Fruit fly (Drosophila melanogaster): ENCODE data around the gene eIF3i.

eIF3i gene

DNA sequence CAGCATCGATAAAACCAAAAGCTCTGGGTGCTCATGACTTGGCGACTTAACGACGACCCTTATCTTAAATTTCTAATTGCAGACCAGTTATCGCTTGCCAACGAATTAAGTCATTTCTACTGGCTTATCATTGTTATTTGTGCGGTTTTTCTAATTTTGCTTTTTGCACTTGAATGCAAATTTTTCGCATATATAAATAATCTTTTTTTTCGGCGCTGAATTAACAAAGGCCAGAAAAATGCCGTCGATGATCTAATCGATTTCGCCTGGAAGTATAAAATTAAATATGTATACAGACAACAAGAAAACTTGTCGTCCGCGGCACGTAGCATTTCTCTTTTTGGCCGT lies 34.0 kb upstream of the eIF3i start:
- no peak for TF ChIP-seq CG13204 (GFP tag; optimal IDR thresholded peaks at IDR 0.05)
- TF ChIP-seq CG10348 (GFP tag; IDR thresholded peaks at IDR 0.05): no peak
- no peak for TF ChIP-seq Ets98B (GFP tag; IDR thresholded peaks at IDR 0.05)
- no peak for TF ChIP-seq CG8159 (tag; optimal IDR thresholded peaks at IDR 0.05)
- no peak for TF ChIP-seq CG12605 (GFP tag; IDR thresholded peaks at IDR 0.05)

DNA sequence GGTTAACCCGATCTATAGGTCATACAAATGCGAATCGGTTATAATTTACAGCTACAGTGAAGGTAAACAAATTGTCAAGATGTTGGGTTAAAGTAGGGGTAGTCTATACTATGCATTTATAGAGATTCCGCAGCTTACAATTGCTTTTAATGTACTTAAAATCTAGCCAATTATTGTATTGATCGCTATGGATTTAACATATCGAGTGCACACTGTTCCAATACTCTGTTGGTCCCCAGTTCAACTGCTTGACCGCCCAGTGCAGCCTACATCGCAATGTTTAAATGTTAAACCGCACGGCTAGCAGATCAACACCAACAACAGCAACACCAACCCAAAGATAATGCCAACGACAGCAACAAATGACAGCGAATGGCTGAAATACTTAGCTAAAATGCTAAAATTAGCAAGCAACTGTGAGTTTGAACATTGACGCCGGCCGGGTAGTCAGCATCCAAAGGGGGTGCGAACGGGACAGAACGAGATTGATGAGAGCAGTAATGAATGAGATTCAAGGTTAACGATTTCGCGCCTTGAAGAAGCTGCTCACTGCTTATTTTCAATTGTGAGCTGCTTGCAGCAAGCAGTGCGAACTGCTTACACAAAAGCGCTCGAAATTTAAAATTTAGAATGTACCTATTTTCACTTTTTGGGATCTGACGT lies 33.5 kb upstream of the eIF3i start:
- TF ChIP-seq CG10348 (GFP tag; IDR thresholded peaks at IDR 0.05): peak; percentile 42
- no peak for TF ChIP-seq CG8159 (tag; optimal IDR thresholded peaks at IDR 0.05)
- TF ChIP-seq fd96Ca (GFP tag; IDR thresholded peaks at IDR 0.05): peak; percentile 60; the same call in 2 of the 3 replicates
- TF ChIP-seq Snoo (tag; optimal IDR thresholded peaks at IDR 0.05): no peak
- peak; percentile 33; the same call in 1 of the 2 replicates for TF ChIP-seq CG32121 (GFP tag; IDR thresholded peaks at IDR 0.05)
- TF ChIP-seq CG12605 (GFP tag; IDR thresholded peaks at IDR 0.05): no peak
- TF ChIP-seq Ets98B (GFP tag; IDR thresholded peaks at IDR 0.05): peak; percentile 59
- TF ChIP-seq Pif1A (GFP tag; optimal IDR thresholded peaks at IDR 0.05): no peak
- no peak for TF ChIP-seq CG17806 (tag; optimal IDR thresholded peaks at IDR 0.05)
- no peak for TF ChIP-seq CG15710 (tag; optimal IDR thresholded peaks at IDR 0.05)
- no peak for TF ChIP-seq gl (tag; optimal IDR thresholded peaks at IDR 0.05)
- TF ChIP-seq D1 (tag; optimal IDR thresholded peaks at IDR 0.05): no peak
- TF ChIP-seq CG14655 (GFP tag; optimal IDR thresholded peaks at IDR 0.05): no peak
- no peak for TF ChIP-seq CG13204 (GFP tag; optimal IDR thresholded peaks at IDR 0.05)
- TF ChIP-seq EcR (GFP tag; optimal IDR thresholded peaks at IDR 0.05): no peak
- peak; percentile 41; the same call in 1 of the 2 replicates for TF ChIP-seq rn (GFP tag; IDR thresholded peaks at IDR 0.05)
- no peak for TF ChIP-seq CG9948 (tag; optimal IDR thresholded peaks at IDR 0.05)
- no peak for TF ChIP-seq Pif1B (GFP tag; optimal IDR thresholded peaks at IDR 0.05)
- no peak for TF ChIP-seq CG34367 (tag; optimal IDR thresholded peaks at IDR 0.05)
- no peak for TF ChIP-seq CG8301 (tag; optimal IDR thresholded peaks at IDR 0.05)
- peak; percentile 70 for TF ChIP-seq CG4496 (GFP tag; IDR thresholded peaks at IDR 0.05)

DNA sequence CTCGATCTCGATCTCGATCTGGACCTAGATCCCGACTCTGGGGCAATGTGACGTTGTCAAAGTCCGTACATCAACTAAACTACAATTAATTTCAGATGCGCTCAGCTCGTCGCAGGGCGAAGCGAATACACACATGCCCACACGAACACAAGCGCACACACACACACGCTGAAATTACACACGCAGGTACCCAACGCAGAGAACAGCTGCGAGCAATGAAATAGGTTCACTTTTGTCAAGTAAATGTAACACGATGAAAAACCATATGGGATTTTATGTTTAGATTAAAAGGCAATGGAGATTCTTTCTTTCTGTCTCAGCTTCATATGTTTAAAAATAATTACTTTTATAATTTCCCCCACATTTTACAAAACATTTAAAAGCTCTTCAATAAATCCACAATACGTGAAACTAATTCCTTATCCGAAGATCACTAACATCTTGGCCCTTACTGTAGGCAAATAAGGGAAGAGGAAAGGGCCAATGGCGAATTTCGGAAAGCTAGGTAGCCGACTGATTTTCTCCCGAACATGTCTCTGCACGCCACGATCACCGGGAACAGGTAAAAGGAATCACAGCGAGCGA lies 32.8 kb upstream of the eIF3i start:
- TF ChIP-seq CG34367 (tag; optimal IDR thresholded peaks at IDR 0.05): peak; percentile 85
- peak; percentile 70 for TF ChIP-seq CG8301 (tag; optimal IDR thresholded peaks at IDR 0.05)
- TF ChIP-seq CG17806 (tag; optimal IDR thresholded peaks at IDR 0.05): peak; percentile 83
- peak; percentile 84 for TF ChIP-seq CG14655 (GFP tag; optimal IDR thresholded peaks at IDR 0.05)
- TF ChIP-seq D1 (tag; optimal IDR thresholded peaks at IDR 0.05): peak; percentile 85
- TF ChIP-seq CG8159 (tag; optimal IDR thresholded peaks at IDR 0.05): peak; percentile 91
- peak; percentile 85 for TF ChIP-seq Pif1B (GFP tag; optimal IDR thresholded peaks at IDR 0.05)
- 0 out of 2 replicates have a peak, but pooled peaks have one; percentile 7 for TF ChIP-seq rn (GFP tag; IDR thresholded peaks at IDR 0.05)
- peak; percentile 66 for TF ChIP-seq gl (tag; optimal IDR thresholded peaks at IDR 0.05)
- TF ChIP-seq CG10348 (GFP tag; IDR thresholded peaks at IDR 0.05): no peak
- peak; percentile 69 for TF ChIP-seq fd96Ca (GFP tag; IDR thresholded peaks at IDR 0.05)
- TF ChIP-seq Ets98B (GFP tag; IDR thresholded peaks at IDR 0.05): peak; percentile 66
- TF ChIP-seq CG12605 (GFP tag; IDR thresholded peaks at IDR 0.05): peak; percentile 59; the same call in 1 of the 2 replicates
- peak; percentile 87 for TF ChIP-seq Pif1A (GFP tag; optimal IDR thresholded peaks at IDR 0.05)
- peak; percentile 93 for TF ChIP-seq CG15710 (tag; optimal IDR thresholded peaks at IDR 0.05)
- TF ChIP-seq CG13204 (GFP tag; optimal IDR thresholded peaks at IDR 0.05): peak; percentile 83
- peak; percentile 87 for TF ChIP-seq CG9948 (tag; optimal IDR thresholded peaks at IDR 0.05)
- TF ChIP-seq CG4496 (GFP tag; IDR thresholded peaks at IDR 0.05): peak; percentile 63
- peak; percentile 32 for TF ChIP-seq CG32121 (GFP tag; IDR thresholded peaks at IDR 0.05)
- peak; percentile 47 for TF ChIP-seq EcR (GFP tag; optimal IDR thresholded peaks at IDR 0.05)
- TF ChIP-seq Snoo (tag; optimal IDR thresholded peaks at IDR 0.05): peak; percentile 73

DNA sequence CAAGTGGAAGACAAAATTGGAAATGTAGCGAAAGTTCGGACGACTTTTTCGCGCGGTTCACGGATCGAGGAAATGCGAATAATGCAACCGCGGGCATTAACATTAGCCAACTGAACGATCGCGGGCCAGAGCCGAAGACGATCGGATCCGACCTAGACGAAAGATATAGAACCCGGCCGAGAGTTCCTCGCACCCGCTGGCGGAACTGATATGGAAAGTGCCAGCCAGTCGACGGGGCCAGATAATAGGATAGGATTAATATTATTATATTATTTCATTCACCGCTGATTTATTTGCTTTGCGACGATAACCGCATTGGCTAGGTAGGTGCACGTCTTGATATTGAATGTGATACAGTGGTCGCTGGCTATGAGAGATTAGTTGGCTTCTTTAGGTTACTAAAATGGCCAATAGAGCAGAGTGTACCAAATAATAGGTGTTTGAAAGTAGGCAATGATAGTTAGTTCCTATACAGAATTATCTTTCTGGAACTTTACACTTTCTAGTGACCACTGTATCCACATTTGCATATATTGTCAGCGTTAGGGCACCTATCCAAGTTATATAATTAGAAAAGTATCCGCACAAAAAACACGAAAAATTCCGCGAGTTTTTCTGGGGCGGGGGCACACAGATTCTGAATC lies 31.9 kb upstream of the eIF3i start:
- peak; percentile 65 for TF ChIP-seq Pif1B (GFP tag; optimal IDR thresholded peaks at IDR 0.05)
- TF ChIP-seq gl (tag; optimal IDR thresholded peaks at IDR 0.05): no peak
- peak; percentile 37 for TF ChIP-seq Snoo (tag; optimal IDR thresholded peaks at IDR 0.05)
- TF ChIP-seq D1 (tag; optimal IDR thresholded peaks at IDR 0.05): no peak
- TF ChIP-seq CG4496 (GFP tag; IDR thresholded peaks at IDR 0.05): peak; percentile 87
- peak; percentile 53 for TF ChIP-seq CG9948 (tag; optimal IDR thresholded peaks at IDR 0.05)
- TF ChIP-seq CG10348 (GFP tag; IDR thresholded peaks at IDR 0.05): peak; percentile 36; the same call in 1 of the 2 replicates
- TF ChIP-seq CG34367 (tag; optimal IDR thresholded peaks at IDR 0.05): peak; percentile 54
- TF ChIP-seq CG13204 (GFP tag; optimal IDR thresholded peaks at IDR 0.05): no peak
- peak; percentile 78 for TF ChIP-seq CG8301 (tag; optimal IDR thresholded peaks at IDR 0.05)
- peak; percentile 52 for TF ChIP-seq CG15710 (tag; optimal IDR thresholded peaks at IDR 0.05)
- TF ChIP-seq rn (GFP tag; IDR thresholded peaks at IDR 0.05): peak; percentile 83
- peak; percentile 62 for TF ChIP-seq CG8159 (tag; optimal IDR thresholded peaks at IDR 0.05)
- TF ChIP-seq fd96Ca (GFP tag; IDR thresholded peaks at IDR 0.05): peak; percentile 92
- peak; percentile 90 for TF ChIP-seq Ets98B (GFP tag; IDR thresholded peaks at IDR 0.05)
- TF ChIP-seq CG17806 (tag; optimal IDR thresholded peaks at IDR 0.05): peak; percentile 48
- peak; percentile 87 for TF ChIP-seq CG32121 (GFP tag; IDR thresholded peaks at IDR 0.05)
- TF ChIP-seq EcR (GFP tag; optimal IDR thresholded peaks at IDR 0.05): peak; percentile 80
- TF ChIP-seq CG14655 (GFP tag; optimal IDR thresholded peaks at IDR 0.05): peak; percentile 84
- TF ChIP-seq CG12605 (GFP tag; IDR thresholded peaks at IDR 0.05): peak; percentile 60
- peak; percentile 68 for TF ChIP-seq Pif1A (GFP tag; optimal IDR thresholded peaks at IDR 0.05)
